Worm (Caenorhabditis elegans): Measurements from ENCODE around the gene K10B3.1.

ce11 chrX:3112946-3113427 is 22.3 kb upstream of the K10B3.1 start, which contains the start of gene gpd-3:
- TF ChIP-seq ztf-4 (tag; optimal IDR thresholded peaks at IDR 0.05), result peak; percentile 75
- TF ChIP-seq nhr-6 (tag; optimal IDR thresholded peaks at IDR 0.05), result no peak
- TF ChIP-seq fos-1 (tag; optimal IDR thresholded peaks at IDR 0.05), result no peak
- TF ChIP-seq ama-1 (optimal IDR thresholded peaks at IDR 0.05), result peak; percentile 73
- no peak for TF ChIP-seq lin-39 (tag; optimal IDR thresholded peaks at IDR 0.05)
- TF ChIP-seq lsy-2 (tag; optimal IDR thresholded peaks at IDR 0.05), result peak in 1 of 2 experiments; percentile 33
- TF ChIP-seq ceh-82 (tag; optimal IDR thresholded peaks at IDR 0.05), result no peak
- no peak for TF ChIP-seq ztf-11 (tag; optimal IDR thresholded peaks at IDR 0.05)
- TF ChIP-seq ceh-16 (tag; optimal IDR thresholded peaks at IDR 0.05), result no peak
- TF ChIP-seq F13H6.1 (tag; optimal IDR thresholded peaks at IDR 0.05), result no peak
- no peak for TF ChIP-seq elt-1 (tag; optimal IDR thresholded peaks at IDR 0.05)
- no peak for TF ChIP-seq mbf-1 (tag; optimal IDR thresholded peaks at IDR 0.05)
- no peak for TF ChIP-seq sem-4 (tag; optimal IDR thresholded peaks at IDR 0.05)

All from whole organism, L2 larva.